Fruit fly (Drosophila melanogaster) whole organism, wandering third instar larva: Measurements from ENCODE around the gene CG5645.

Experiments used
- Abd-B ChIP-seq: fragments of >200 bp; optimal IDR thresholded peaks from 2 replicates; lab custom pipeline; 2017; ENCODE audit warnings: missing biosample characterization, missing genetic modification characterization
- CG32264 ChIP-seq: fragments of 200-800 bp; sonication (Bioruptor generic); optimal IDR thresholded peaks from 2 replicates; lab custom pipeline; 2016; ENCODE audit warnings: missing biosample characterization, missing genetic modification characterization
- CG9705 ChIP-seq: fragments of 200-800 bp; sonication (Bioruptor generic); optimal IDR thresholded peaks from 2 replicates; lab custom pipeline; 2018; ENCODE audit warnings: missing biosample characterization, mild to moderate bottlenecking, missing genetic modification characterization
- CrebA ChIP-seq: fragments of 200-800 bp; sonication (Bioruptor generic); optimal IDR thresholded peaks from 2 replicates; lab custom pipeline; 2016; ENCODE audit warnings: missing biosample characterization, mild to moderate bottlenecking, missing genetic modification characterization, borderline replicate concordance
- Dfd ChIP-seq: fragments of >200 bp; optimal IDR thresholded peaks from 2 replicates; lab custom pipeline; 2017; ENCODE audit warnings: missing biosample characterization, missing genetic modification characterization
- Dif ChIP-seq: fragments of 200-275, 200-300 bp; sonication (Bioruptor generic); optimal IDR thresholded peaks from 2 replicates; lab custom pipeline; 2018; ENCODE audit warnings: missing biosample characterization, missing genetic modification characterization; ENCODE audit not compliant: partially characterized antibody
- GATAd ChIP-seq: sonication (Bioruptor generic); optimal IDR thresholded peaks from 2 replicates; lab custom pipeline; 2016; ENCODE audit warnings: missing biosample characterization, missing genetic modification characterization
- HLH106 ChIP-seq: fragments of 200-800 bp; optimal IDR thresholded peaks from 3 replicates; lab custom pipeline; 2019; ENCODE audit warnings: missing biosample characterization, mild to moderate bottlenecking, missing genetic modification characterization, moderate library complexity
- Hnf4 ChIP-seq: fragments of 200-800 bp; sonication (Bioruptor generic); optimal IDR thresholded peaks from 2 replicates; lab custom pipeline; 2016; ENCODE audit warnings: missing biosample characterization, mild to moderate bottlenecking, missing genetic modification characterization
- Hr78 ChIP-seq: fragments of >200 bp; optimal IDR thresholded peaks from 2 replicates; lab custom pipeline; 2017; ENCODE audit warnings: missing biosample characterization, missing genetic modification characterization
- Hr83 ChIP-seq: fragments of 200-300 bp; sonication (Bioruptor generic); optimal IDR thresholded peaks from 2 replicates; lab custom pipeline; 2016; ENCODE audit warnings: missing biosample characterization, mild to moderate bottlenecking, missing genetic modification characterization, moderate library complexity; ENCODE audit not compliant: poor library complexity, severe bottlenecking
- Jra ChIP-seq: sonication (Bioruptor generic); optimal IDR thresholded peaks from 2 replicates; lab custom pipeline; 2016; ENCODE audit warnings: missing biosample characterization, missing genetic modification characterization
- Mio ChIP-seq: sonication (Bioruptor generic); optimal IDR thresholded peaks from 2 replicates; lab custom pipeline; 2016; ENCODE audit warnings: missing biosample characterization, missing genetic modification characterization
- Myc ChIP-seq: fragments of >200 bp; optimal IDR thresholded peaks from 2 replicates; lab custom pipeline; 2017
- N ChIP-seq: fragments of >200 bp; optimal IDR thresholded peaks from 2 replicates; lab custom pipeline; 2018; ENCODE audit warnings: missing biosample characterization, missing external identifiers, missing genetic modification characterization
- OdsH ChIP-seq: fragments of 200-800 bp; sonication (Bioruptor generic); optimal IDR thresholded peaks from 2 replicates; lab custom pipeline; 2016; ENCODE audit warnings: missing biosample characterization, mild to moderate bottlenecking, missing genetic modification characterization
- Rel ChIP-seq, 2 experiments: fragments of 200-800 bp; sonication (Bioruptor generic) in 1 of 2; optimal IDR thresholded peaks; 2 replicates in 1 of 2; 3 replicates in 1 of 2; lab custom pipeline; 2016 to 2019; ENCODE audit warnings: mild to moderate bottlenecking in 2 of 2, missing biosample characterization in 2 of 2, missing genetic modification characterization in 2 of 2, moderate library complexity in 1 of 2
- Sp1 ChIP-seq: fragments of 200-800 bp; sonication (Bioruptor generic); optimal IDR thresholded peaks from 3 replicates; lab custom pipeline; 2019; ENCODE audit warnings: missing biosample characterization, mild to moderate bottlenecking, missing genetic modification characterization, moderate library complexity
- Vsx2 ChIP-seq: fragments of 200-300, 225-300 bp; sonication (Bioruptor generic); optimal IDR thresholded peaks from 2 replicates; lab custom pipeline; 2018; ENCODE audit warnings: missing biosample characterization, missing genetic modification characterization; ENCODE audit not compliant: partially characterized antibody
- br ChIP-seq: fragments of 200-800 bp; sonication (Bioruptor generic); optimal IDR thresholded peaks from 2 replicates; lab custom pipeline; 2016; ENCODE audit warnings: missing biosample characterization, missing genetic modification characterization
- brk ChIP-seq: fragments of 200-800 bp; sonication (Bioruptor generic); optimal IDR thresholded peaks from 2 replicates; lab custom pipeline; 2016; ENCODE audit warnings: missing biosample characterization, mild to moderate bottlenecking, missing genetic modification characterization
- dl ChIP-seq, 2 experiments: fragments of 175-275, 200-275 bp in 1 of 2; fragments of 200-275 bp in 1 of 2; sonication (Bioruptor generic); optimal IDR thresholded peaks; lab custom pipeline; 2018; ENCODE audit warnings: mild to moderate bottlenecking in 2 of 2, missing biosample characterization in 2 of 2, missing genetic modification characterization in 2 of 2, moderate library complexity in 2 of 2; ENCODE audit not compliant: partially characterized antibody in 2 of 2, insufficient read depth in 1 of 2
- dmrt93B ChIP-seq: fragments of 200-800 bp; sonication (Bioruptor generic); optimal IDR thresholded peaks from 2 replicates; lab custom pipeline; 2018; ENCODE audit warnings: missing biosample characterization, mild to moderate bottlenecking, missing genetic modification characterization
- dsf ChIP-seq: sonication (Bioruptor generic); optimal IDR thresholded peaks from 2 replicates; lab custom pipeline; 2016; ENCODE audit warnings: missing biosample characterization, missing genetic modification characterization, borderline replicate concordance
- ey ChIP-seq: fragments of 200-800 bp; sonication (Bioruptor generic); optimal IDR thresholded peaks from 2 replicates; lab custom pipeline; 2016; ENCODE audit warnings: missing biosample characterization, missing genetic modification characterization
- foxo ChIP-seq, 2 experiments: fragments of 200-800 bp; sonication (Bioruptor generic); optimal IDR thresholded peaks; 2 replicates in 1 of 2; 3 replicates in 1 of 2; lab custom pipeline; 2016 to 2017; ENCODE audit warnings: missing biosample characterization in 2 of 2, missing genetic modification characterization in 2 of 2
- fru ChIP-seq: fragments of 200-800 bp; sonication (Bioruptor generic); optimal IDR thresholded peaks from 3 replicates; lab custom pipeline; 2016; ENCODE audit warnings: missing biosample characterization, mild to moderate bottlenecking, missing genetic modification characterization
- h ChIP-seq: fragments of 200-800 bp; sonication (Bioruptor generic); optimal IDR thresholded peaks from 3 replicates; lab custom pipeline; 2016; ENCODE audit warnings: missing biosample characterization, mild to moderate bottlenecking, missing genetic modification characterization
- jim ChIP-seq: fragments of 175-275, 200-325 bp; sonication (Bioruptor generic); optimal IDR thresholded peaks from 2 replicates; lab custom pipeline; 2016; ENCODE audit warnings: missing biosample characterization, mild to moderate bottlenecking, missing genetic modification characterization
- lola ChIP-seq: fragments of >200 bp; optimal IDR thresholded peaks from 2 replicates; lab custom pipeline; 2017; ENCODE audit warnings: missing biosample characterization, missing genetic modification characterization
- pan ChIP-seq: fragments of >200 bp; optimal IDR thresholded peaks from 2 replicates; lab custom pipeline; 2017
- psq ChIP-seq: fragments of 200-800 bp; sonication (Bioruptor generic); optimal IDR thresholded peaks from 3 replicates; lab custom pipeline; 2017; ENCODE audit warnings: missing biosample characterization, mild to moderate bottlenecking, missing genetic modification characterization, moderate library complexity
- rgr ChIP-seq: fragments of 200-800 bp; sonication (Bioruptor generic); optimal IDR thresholded peaks from 3 replicates; lab custom pipeline; 2016; ENCODE audit warnings: missing biosample characterization, mild to moderate bottlenecking, missing genetic modification characterization
- sage ChIP-seq: fragments of 200-800 bp; sonication (Bioruptor generic); optimal IDR thresholded peaks from 2 replicates; lab custom pipeline; 2016; ENCODE audit warnings: missing biosample characterization, mild to moderate bottlenecking, missing genetic modification characterization
- sv ChIP-seq: fragments of 200-800 bp; sonication (Bioruptor generic); optimal IDR thresholded peaks from 3 replicates; lab custom pipeline; 2016; ENCODE audit warnings: missing biosample characterization, missing genetic modification characterization
- tai ChIP-seq: sonication (Bioruptor generic); optimal IDR thresholded peaks from 2 replicates; lab custom pipeline; 2016; ENCODE audit warnings: missing biosample characterization, missing genetic modification characterization
- usp ChIP-seq: fragments of >200 bp; optimal IDR thresholded peaks from 2 replicates; lab custom pipeline; 2017; ENCODE audit warnings: missing biosample characterization, missing genetic modification characterization
- woc ChIP-seq: sonication (Bioruptor generic); optimal IDR thresholded peaks from 2 replicates; lab custom pipeline; 2016; ENCODE audit warnings: missing biosample characterization, mild to moderate bottlenecking, missing genetic modification characterization

The CG5645 gene

dm6 chr3L:12129111-12129510 is 7.4 kb downstream of the CG5645 start, which contains the start of gene Lsp2:
TSS of gene Lsp2 (plus strand) at chr3L:12129393.
- TF ChIP-seq Hnf4 (GFP tag; lab: Kevin White, UChicago): peak; percentile 0
- no peak for TF ChIP-seq Rel (GFP tag; optimal IDR thresholded peaks at IDR 0.05; lab: Kevin White, UChicago)
- no peak for TF ChIP-seq Rel (tag; optimal IDR thresholded peaks at IDR 0.05; lab: Kevin White, UChicago)

- TF ChIP-seq Mio (GFP tag; lab: Kevin White, UChicago) (no peak), GATAd (GFP tag; lab: Kevin White, UChicago) (no peak), Abd-B (GFP tag; lab: Kevin White, UChicago) (no peak), N (no peak), jim (GFP tag; lab: Kevin White, UChicago) (no peak), Hnf4 (GFP tag; lab: Kevin White, UChicago) (no peak), dl (GFP tag; optimal IDR thresholded peaks at IDR 0.05; lab: Kevin White, UChicago; ENCODE audit: insufficient read depth in 1 of 2, partially characterized antibody in 2 of 2) (no peak)
These were observed 9.0 kb downstream of the CG5645 start, which contains the start of the genes Ir68b and CG34241 for dm6 chr3L:12127294-12128029. TSS of gene Ir68b (minus strand) at chr3L:12127394. TSS of gene CG34241 (plus strand) at chr3L:12127979.

- no peak for TF ChIP-seq tai
- peak; percentile 93 for TF ChIP-seq dmrt93B
- peak; percentile 89 for TF ChIP-seq CG32264 (GFP tag; lab: Kevin White, UChicago)
- peak; percentile 67 for TF ChIP-seq ey (GFP tag; lab: Kevin White, UChicago)
- TF ChIP-seq lola (GFP tag; lab: Kevin White, UChicago): no peak
- no peak for TF ChIP-seq GATAd (GFP tag; lab: Kevin White, UChicago)
- TF ChIP-seq foxo (GFP tag; optimal IDR thresholded peaks at IDR 0.05; lab: Kevin White, UChicago): peak; percentile 25 to 86
- no peak for TF ChIP-seq Dfd (GFP tag; lab: Kevin White, UChicago)
- no peak for TF ChIP-seq jim (GFP tag; lab: Kevin White, UChicago)
- TF ChIP-seq OdsH: peak; percentile 90
- TF ChIP-seq woc (GFP tag; lab: Kevin White, UChicago): peak; percentile 32
- peak; percentile 84 for TF ChIP-seq sage (GFP tag; lab: Kevin White, UChicago)
- peak; percentile 86 for TF ChIP-seq HLH106 (tag; lab: Kevin White, UChicago)
- TF ChIP-seq Hr78 (GFP tag; lab: Kevin White, UChicago): no peak
- peak; percentile 92 for TF ChIP-seq h (GFP tag; lab: Kevin White, UChicago)
- peak; percentile 6 for TF ChIP-seq dsf (GFP tag; lab: Kevin White, UChicago)
- peak; percentile 72 for TF ChIP-seq psq
- TF ChIP-seq Jra (GFP tag; lab: Kevin White, UChicago): peak; percentile 68
- TF ChIP-seq Mio (GFP tag; lab: Kevin White, UChicago): peak; percentile 80
- no peak for TF ChIP-seq Dif (GFP tag; lab: Kevin White, UChicago)
- TF ChIP-seq pan (lab: Kevin White, UChicago): no peak
- no peak for TF ChIP-seq dl (GFP tag; optimal IDR thresholded peaks at IDR 0.05; lab: Kevin White, UChicago; ENCODE audit: insufficient read depth in 1 of 2, partially characterized antibody in 2 of 2)
- no peak for TF ChIP-seq N
- TF ChIP-seq Rel (GFP tag; optimal IDR thresholded peaks at IDR 0.05; lab: Kevin White, UChicago): no peak
- peak; percentile 77 for TF ChIP-seq Rel (tag; optimal IDR thresholded peaks at IDR 0.05; lab: Kevin White, UChicago)
- peak; percentile 84 for TF ChIP-seq brk (GFP tag; lab: Kevin White, UChicago)
- TF ChIP-seq Sp1 (GFP tag; lab: Kevin White, UChicago): peak; percentile 92
- TF ChIP-seq rgr (GFP tag; lab: Kevin White, UChicago): peak; percentile 97
- peak; percentile 99 for TF ChIP-seq Hr83
- TF ChIP-seq Hnf4 (GFP tag; lab: Kevin White, UChicago): peak; percentile 85
- peak; percentile 18 for TF ChIP-seq Myc
- TF ChIP-seq fru (GFP tag; lab: Kevin White, UChicago): peak; percentile 86
- peak; percentile 93 for TF ChIP-seq br (GFP tag; lab: Kevin White, UChicago)
- TF ChIP-seq Abd-B (GFP tag; lab: Kevin White, UChicago): no peak
- TF ChIP-seq sv (GFP tag; lab: Kevin White, UChicago): peak; percentile 79
- no peak for TF ChIP-seq CrebA (GFP tag; lab: Kevin White, UChicago)
- TF ChIP-seq usp (GFP tag; lab: Kevin White, UChicago): no peak
- TF ChIP-seq CG9705 (GFP tag; lab: Kevin White, UChicago): peak; percentile 95
- no peak for TF ChIP-seq Vsx2 (GFP tag; lab: Kevin White, UChicago)
- TF ChIP-seq, all 38 proteins: peak for 24
These were observed 11.5 kb downstream of the CG5645 start, which contains the start of gene yps for dm6 chr3L:12124975-12125374. TSS of gene yps (minus strand) at chr3L:12125150.
